Fruit fly (Drosophila melanogaster) whole organism: ENCODE data around the gene CG13615.

Experiments used
- CG8478 ChIP-seq: fragments of >200 bp; optimal IDR thresholded peaks from 2 replicates; lab custom pipeline; 2018; ENCODE audit warnings: inconsistent platforms
- Dll ChIP-seq: fragments of >200 bp; optimal IDR thresholded peaks from 2 replicates; lab custom pipeline; 2017
- EcR ChIP-seq, 2 experiments: fragments of >200 bp; optimal IDR thresholded peaks; 2 replicates each; lab custom pipeline; 2017; ENCODE audit warnings: missing biosample characterization in 2 of 2, missing genetic modification characterization in 2 of 2, missing genetic modification reagents in 2 of 2
- pan ChIP-seq: fragments of >200 bp; optimal IDR thresholded peaks from 2 replicates; lab custom pipeline; 2017
- psq ChIP-seq: fragments of >200 bp; optimal IDR thresholded peaks from 2 replicates; lab custom pipeline; 2017
- usp ChIP-seq: fragments of >200 bp; optimal IDR thresholded peaks from 2 replicates; lab custom pipeline; 2017; ENCODE audit warnings: missing biosample characterization, missing genetic modification characterization, mixed read lengths

- no peak for TF ChIP-seq psq
- no peak for TF ChIP-seq usp (GFP tag; lab: Kevin White, UChicago)
- no peak for TF ChIP-seq pan (lab: Kevin White, UChicago)
- no peak for TF ChIP-seq Dll (lab: Kevin White, UChicago)
- TF ChIP-seq CG8478, result no peak
- no peak for TF ChIP-seq EcR (GFP tag; optimal IDR thresholded peaks at IDR 0.05; lab: Kevin White, UChicago)
These were observed 23.2 kb upstream of the CG13615 start, which contains the start of gene CG42811 for dm6 chr3R:24367120-24367519.
